Worm (Caenorhabditis elegans) whole organism, L1 larva: ENCODE results near the gene C02F4.5.
A peak's percentile ranks its signal among the peaks of the same experiment; 100 is the strongest.

Experiments
- alr-1 ChIP-seq: fragments of 200-800 bp; sonication (Bioruptor generic); optimal IDR thresholded peaks from 2 replicates; lab custom pipeline; 2018; ENCODE audit warnings: borderline replicate concordance, mild to moderate bottlenecking, missing genetic modification characterization, missing compliant biosample characterization
- ama-1 ChIP-seq: fragments of 150-350 bp; optimal IDR thresholded peaks from 2 replicates; lab custom pipeline; 2014
- ceh-90 ChIP-seq: sonication (generic microtip); optimal IDR thresholded peaks from 2 replicates; lab custom pipeline; 2016; ENCODE audit warnings: missing genetic modification characterization, missing compliant biosample characterization
- dpl-1 ChIP-seq, 3 experiments: fragments of 150-350 bp in 2 of 3; sonication (generic microtip) in 1 of 3; optimal IDR thresholded peaks; 2 replicates each; lab custom pipeline; 2014 to 2017; ENCODE audit warnings: missing biosample characterization in 3 of 3, missing genetic modification characterization in 3 of 3, missing genetic modification reagents in 3 of 3
- elt-2 ChIP-seq: sonication (generic microtip); optimal IDR thresholded peaks from 2 replicates; lab custom pipeline; 2016; ENCODE audit warnings: missing genetic modification characterization, mild to moderate bottlenecking, inconsistent platforms, missing compliant biosample characterization, missing genetic modification reagents
- hlh-4 ChIP-seq: sonication (generic microtip); optimal IDR thresholded peaks from 2 replicates; lab custom pipeline; 2016; ENCODE audit warnings: mild to moderate bottlenecking, missing genetic modification characterization, missing compliant biosample characterization
- lin-14 ChIP-seq: fragments of 200-800 bp; sonication (Bioruptor generic); optimal IDR thresholded peaks from 2 replicates; lab custom pipeline; 2018; ENCODE audit warnings: mild to moderate bottlenecking, missing genetic modification characterization, moderate library complexity, missing compliant biosample characterization
- nhr-11 ChIP-seq: fragments of 150-350 bp; optimal IDR thresholded peaks from 2 replicates; lab custom pipeline; 2014; ENCODE audit warnings: missing biosample characterization, missing genetic modification characterization
- nhr-12 ChIP-seq: sonication (generic microtip); optimal IDR thresholded peaks from 2 replicates; lab custom pipeline; 2017; ENCODE audit warnings: missing biosample characterization, missing genetic modification characterization
- pag-3 ChIP-seq: sonication (generic microtip); optimal IDR thresholded peaks from 2 replicates; lab custom pipeline; 2017; ENCODE audit warnings: missing genetic modification characterization, mild to moderate bottlenecking, missing compliant biosample characterization, antibody characterized with exemption, borderline replicate concordance; ENCODE audit not compliant: insufficient read depth
- sptf-1 ChIP-seq: fragments of 150-350 bp; optimal IDR thresholded peaks from 2 replicates; lab custom pipeline; 2014; ENCODE audit warnings: missing biosample characterization, missing genetic modification characterization
- tbx-2 ChIP-seq: sonication (generic microtip); optimal IDR thresholded peaks from 2 replicates; lab custom pipeline; 2016; ENCODE audit warnings: missing genetic modification characterization, missing compliant biosample characterization
- xbp-1 ChIP-seq: sonication (generic microtip); optimal IDR thresholded peaks from 2 replicates; lab custom pipeline; 2016; ENCODE audit warnings: missing genetic modification characterization, missing compliant biosample characterization
- ztf-11 ChIP-seq, 2 experiments: sonication (generic microtip); optimal IDR thresholded peaks; 2 replicates each; lab custom pipeline; 2016 to 2017; ENCODE audit warnings: missing genetic modification characterization in 2 of 2, missing biosample characterization in 1 of 2, missing compliant biosample characterization in 1 of 2

ce11 chrIV:10573471-10573870 lies 49.5 kb upstream of the C02F4.5 start:
- no peak for TF ChIP-seq dpl-1 (GFP tag; optimal IDR thresholded peaks at IDR 0.05; lab: Kevin White, UChicago)
- no peak for TF ChIP-seq nhr-11 (tag; lab: Kevin White, UChicago)
- TF ChIP-seq alr-1 (tag; lab: Kevin White, UChicago), result no peak
- no peak for TF ChIP-seq elt-2 (tag; lab: Kevin White, UChicago)
- no peak for TF ChIP-seq ama-1 (lab: Kevin White, UChicago)
- no peak for TF ChIP-seq nhr-12 (tag; lab: Kevin White, UChicago)
- peak; percentile 42 for TF ChIP-seq lin-14 (GFP tag; lab: Kevin White, UChicago)
- TF ChIP-seq pag-3 (tag; lab: Kevin White, UChicago), result no peak
- no peak for TF ChIP-seq hlh-4 (tag; lab: Kevin White, UChicago)
- no peak for TF ChIP-seq xbp-1 (tag; lab: Kevin White, UChicago)
- TF ChIP-seq sptf-1 (tag; lab: Kevin White, UChicago), result no peak
- TF ChIP-seq tbx-2, result no peak
- TF ChIP-seq ztf-11 (tag; optimal IDR thresholded peaks at IDR 0.05; lab: Kevin White, UChicago), result no peak
- no peak for TF ChIP-seq ceh-90
